Fruit fly (Drosophila melanogaster) whole organism, embryonic: ENCODE measurements around the gene alphaTub84D.

Experiments used
- B-H2 ChIP-seq: fragments of 200-800 bp; sonication (Bioruptor generic); optimal IDR thresholded peaks from 2 replicates; lab custom pipeline; 2018; ENCODE audit warnings: missing biosample characterization, mild to moderate bottlenecking, missing genetic modification characterization
- CG10147 ChIP-seq: fragments of 200-800 bp; sonication (Bioruptor generic); optimal IDR thresholded peaks from 2 replicates; lab custom pipeline; 2019; ENCODE audit warnings: missing biosample characterization, mild to moderate bottlenecking, missing genetic modification characterization, moderate library complexity
- CG10321 ChIP-seq: fragments of 200-800 bp; sonication (Bioruptor generic); IDR thresholded peaks from 2 replicates; pipeline ENCODE4 v1.3.6; 2022; ENCODE audit warnings: missing biosample characterization, missing genetic modification characterization
- CG10543 ChIP-seq: fragments of 200-800 bp; sonication (Bioruptor generic); optimal IDR thresholded peaks from 3 replicates; lab custom pipeline; 2017; ENCODE audit warnings: missing biosample characterization, mild to moderate bottlenecking, missing genetic modification characterization, moderate library complexity
- CG12104 ChIP-seq: fragments of 200-800 bp; sonication (Bioruptor generic); optimal IDR thresholded peaks from 3 replicates; lab custom pipeline; 2016; ENCODE audit warnings: missing biosample characterization, missing genetic modification characterization
- CG13296 ChIP-seq: fragments of 200-800 bp; sonication (Bioruptor generic); optimal IDR thresholded peaks from 3 replicates; lab custom pipeline; 2018; ENCODE audit warnings: missing biosample characterization, mild to moderate bottlenecking, missing genetic modification characterization
- CG13894 ChIP-seq: fragments of 200-800 bp; sonication (Bioruptor generic); optimal IDR thresholded peaks from 3 replicates; lab custom pipeline; 2018; ENCODE audit warnings: missing biosample characterization, mild to moderate bottlenecking, missing genetic modification characterization, moderate library complexity
- CG15514 ChIP-seq: fragments of 200-800 bp; sonication (Bioruptor generic); optimal IDR thresholded peaks from 3 replicates; lab custom pipeline; 2017; ENCODE audit warnings: missing biosample characterization, missing genetic modification characterization, mild to moderate bottlenecking, moderate library complexity, missing genetic modification reagents
- CG16813 ChIP-seq: fragments of 200-800 bp; sonication (Bioruptor generic); IDR thresholded peaks from 3 replicates; pipeline ENCODE4 v1.3.6; 2022; ENCODE audit warnings: missing biosample characterization, missing genetic modification characterization; ENCODE audit not compliant: partially characterized antibody
- CG17568 ChIP-seq: fragments of 200-800 bp; sonication (Bioruptor generic); optimal IDR thresholded peaks from 2 replicates; lab custom pipeline; 2018; ENCODE audit warnings: missing biosample characterization, mild to moderate bottlenecking, missing genetic modification characterization, moderate library complexity
- CG2199 ChIP-seq: fragments of 200-800 bp; sonication (Bioruptor generic); IDR thresholded peaks from 3 replicates; pipeline ENCODE4 v1.3.6; 2022; ENCODE audit warnings: missing biosample characterization, missing genetic modification characterization
- CG2678 ChIP-seq: fragments of 200-800 bp; sonication (Bioruptor generic); optimal IDR thresholded peaks from 3 replicates; lab custom pipeline; 2019; ENCODE audit warnings: missing biosample characterization, mild to moderate bottlenecking, missing genetic modification characterization, moderate library complexity
- CG32532 ChIP-seq: fragments of 200-800 bp; sonication (Bioruptor generic); IDR thresholded peaks from 2 replicates; pipeline ENCODE4 v1.3.6; 2022; ENCODE audit warnings: missing biosample characterization, missing genetic modification characterization
- CG3281 ChIP-seq: fragments of 200-800 bp; sonication (Bioruptor generic); optimal IDR thresholded peaks from 3 replicates; lab custom pipeline; 2017; ENCODE audit warnings: missing biosample characterization, mild to moderate bottlenecking, missing genetic modification characterization
- CG3407 ChIP-seq: fragments of 200-800 bp; sonication (Bioruptor generic); optimal IDR thresholded peaks from 2 replicates; lab custom pipeline; 2018; ENCODE audit warnings: missing biosample characterization, mild to moderate bottlenecking, missing genetic modification characterization
- CG34376 ChIP-seq: fragments of 200-800 bp; sonication (Bioruptor generic); optimal IDR thresholded peaks from 2 replicates; lab custom pipeline; 2018; ENCODE audit warnings: missing biosample characterization, mild to moderate bottlenecking, missing genetic modification characterization
- CG34422 ChIP-seq: fragments of 200-800 bp; sonication (Bioruptor generic); IDR thresholded peaks from 3 replicates; pipeline ENCODE4 v1.3.6; 2022; ENCODE audit warnings: missing biosample characterization, missing genetic modification characterization
- CG3847 ChIP-seq: fragments of 200-800 bp; sonication (Bioruptor generic); IDR thresholded peaks from 2 replicates; pipeline ENCODE4 v1.3.6; 2022; ENCODE audit warnings: missing biosample characterization, missing genetic modification characterization
- CG6813 ChIP-seq: fragments of 200-800 bp; sonication (Bioruptor generic); optimal IDR thresholded peaks from 2 replicates; lab custom pipeline; 2017; ENCODE audit warnings: missing biosample characterization, missing genetic modification characterization, mild to moderate bottlenecking, moderate library complexity, missing genetic modification reagents
- CG7745 ChIP-seq: fragments of 200-800 bp; sonication (Bioruptor generic); optimal IDR thresholded peaks from 2 replicates; lab custom pipeline; 2018; ENCODE audit warnings: missing biosample characterization, mild to moderate bottlenecking, missing genetic modification characterization, moderate library complexity
- CTCF ChIP-seq: fragments of 200-800 bp; sonication (Bioruptor generic); optimal IDR thresholded peaks from 2 replicates; lab custom pipeline; 2017; ENCODE audit warnings: missing biosample characterization, mild to moderate bottlenecking, missing genetic modification characterization, moderate library complexity
- CoRest ChIP-seq: fragments of 200-800 bp; sonication (Bioruptor generic); optimal IDR thresholded peaks from 3 replicates; lab custom pipeline; 2018; ENCODE audit warnings: missing biosample characterization, mild to moderate bottlenecking, missing genetic modification characterization, moderate library complexity
- Fer1 ChIP-seq: fragments of 200-800 bp; sonication (Bioruptor generic); optimal IDR thresholded peaks from 2 replicates; lab custom pipeline; 2017; ENCODE audit warnings: missing biosample characterization, mild to moderate bottlenecking, missing genetic modification characterization
- Hmr ChIP-seq: fragments of 200-800 bp; sonication (Bioruptor generic); optimal IDR thresholded peaks from 3 replicates; lab custom pipeline; 2017; ENCODE audit warnings: mild to moderate bottlenecking, missing biosample characterization, missing genetic modification reagents, missing genetic modification characterization
- Hr39 ChIP-seq: fragments of >200 bp; optimal IDR thresholded peaks from 2 replicates; lab custom pipeline; 2017
- Med ChIP-seq: fragments of 200-800 bp; sonication (Bioruptor generic); peaks from one replicate; lab custom pipeline; 2016; ENCODE audit warnings: missing biosample characterization, missing genetic modification characterization, mild to moderate bottlenecking, inconsistent platforms, moderate library complexity
- Meics ChIP-seq: fragments of 200-800 bp; sonication (Bioruptor generic); optimal IDR thresholded peaks from 2 replicates; lab custom pipeline; 2017; ENCODE audit warnings: missing biosample characterization, mild to moderate bottlenecking, missing genetic modification characterization
- PHDP ChIP-seq: fragments of 200-800 bp; sonication (Bioruptor generic); optimal IDR thresholded peaks from 3 replicates; lab custom pipeline; 2018; ENCODE audit warnings: missing biosample characterization, mild to moderate bottlenecking, missing genetic modification characterization, moderate library complexity
- Ravus ChIP-seq: fragments of 200-800 bp; sonication (Bioruptor generic); IDR thresholded peaks from 2 replicates; pipeline ENCODE4 v1.3.6; 2022; ENCODE audit warnings: missing biosample characterization, missing genetic modification characterization
- Rfx ChIP-seq: fragments of 200-800 bp; sonication (Bioruptor generic); IDR thresholded peaks from 2 replicates; pipeline ENCODE4 v1.3.6; 2022; ENCODE audit warnings: missing biosample characterization, missing genetic modification characterization
- Stat92E ChIP-seq, 3 experiments: fragments of >200 bp in 2 of 3; fragments of 200-800 bp in 1 of 3; sonication (Bioruptor generic) in 1 of 3; optimal IDR thresholded peaks; 2 replicates each; lab custom pipeline; 2017 to 2019; ENCODE audit warnings: missing biosample characterization in 3 of 3, missing genetic modification characterization in 3 of 3, mild to moderate bottlenecking in 1 of 3, moderate library complexity in 1 of 3
- cas ChIP-seq: fragments of 200-800 bp; sonication (Bioruptor generic); IDR thresholded peaks from 2 replicates; pipeline ENCODE4 v1.3.6; 2022; ENCODE audit warnings: missing biosample characterization, missing genetic modification characterization
- chinmo ChIP-seq: fragments of 200-800 bp; sonication (Bioruptor generic); IDR thresholded peaks from 4 replicates; pipeline ENCODE4 v1.3.6; 2022; ENCODE audit warnings: missing biosample characterization, missing genetic modification characterization; ENCODE audit not compliant: partially characterized antibody
- ci ChIP-seq: fragments of 200-800 bp; sonication (Bioruptor generic); IDR thresholded peaks from 3 replicates; pipeline ENCODE4 v1.3.6; 2022; ENCODE audit warnings: missing biosample characterization, missing genetic modification characterization
- crc ChIP-seq: fragments of 200-800 bp; sonication (Bioruptor generic); optimal IDR thresholded peaks from 2 replicates; lab custom pipeline; 2016; ENCODE audit warnings: missing biosample characterization, missing genetic modification characterization
- croc ChIP-seq: fragments of 200-800 bp; sonication (Bioruptor generic); conservative IDR thresholded peaks from 3 replicates; pipeline ENCODE4 v1.3.6; 2022; ENCODE audit warnings: missing biosample characterization, missing genetic modification characterization
- cwo ChIP-seq: fragments of 200-800 bp; sonication (Bioruptor generic); optimal IDR thresholded peaks from 3 replicates; lab custom pipeline; 2017; ENCODE audit warnings: missing biosample characterization, missing genetic modification characterization, mild to moderate bottlenecking, moderate library complexity, missing genetic modification reagents
- emc ChIP-seq: fragments of 200-800 bp; sonication (Bioruptor generic); optimal IDR thresholded peaks from 2 replicates; lab custom pipeline; 2016; ENCODE audit warnings: missing biosample characterization, missing genetic modification characterization
- ewg ChIP-seq: fragments of 200-800 bp; sonication (Bioruptor generic); optimal IDR thresholded peaks from 3 replicates; lab custom pipeline; 2017; ENCODE audit warnings: mild to moderate bottlenecking, missing biosample characterization, missing genetic modification reagents, missing genetic modification characterization
- exex ChIP-seq: fragments of 200-800 bp; sonication (Bioruptor generic); optimal IDR thresholded peaks from 4 replicates; lab custom pipeline; 2018; ENCODE audit warnings: missing biosample characterization, mild to moderate bottlenecking, missing genetic modification characterization, moderate library complexity
- grau ChIP-seq: fragments of 200-800 bp; optimal IDR thresholded peaks from 3 replicates; lab custom pipeline; 2019; ENCODE audit warnings: missing biosample characterization, mild to moderate bottlenecking, missing genetic modification characterization, moderate library complexity
- lab ChIP-seq: fragments of 200-800 bp; sonication (Bioruptor generic); optimal IDR thresholded peaks from 3 replicates; lab custom pipeline; 2017; ENCODE audit warnings: missing biosample characterization, missing genetic modification characterization, mild to moderate bottlenecking, moderate library complexity, missing genetic modification reagents
- mirr ChIP-seq: fragments of 200-800 bp; sonication (Bioruptor generic); optimal IDR thresholded peaks from 3 replicates; lab custom pipeline; 2018; ENCODE audit warnings: missing biosample characterization, mild to moderate bottlenecking, missing genetic modification characterization
- onecut ChIP-seq: fragments of 200-800 bp; sonication (Bioruptor generic); IDR thresholded peaks from 2 replicates; pipeline ENCODE4 v1.3.6; 2022; ENCODE audit warnings: missing biosample characterization, missing genetic modification characterization
- pho ChIP-seq: fragments of 200-800 bp; sonication (Bioruptor generic); optimal IDR thresholded peaks from 2 replicates; lab custom pipeline; 2016; ENCODE audit warnings: missing biosample characterization, missing genetic modification characterization
- scrt ChIP-seq: fragments of 200-800 bp; sonication (Bioruptor generic); optimal IDR thresholded peaks from 2 replicates; lab custom pipeline; 2018; ENCODE audit warnings: missing biosample characterization, mild to moderate bottlenecking, missing genetic modification characterization, moderate library complexity
- seq ChIP-seq: fragments of 200-800 bp; sonication (Bioruptor generic); IDR thresholded peaks from 2 replicates; pipeline ENCODE4 v1.3.6; 2022; ENCODE audit warnings: missing biosample characterization, missing genetic modification characterization
- sug ChIP-seq: fragments of 200-800 bp; optimal IDR thresholded peaks from 2 replicates; lab custom pipeline; 2019; ENCODE audit warnings: missing biosample characterization, mild to moderate bottlenecking, missing genetic modification characterization, moderate library complexity
- tna ChIP-seq: fragments of 200-800 bp; sonication (Bioruptor generic); IDR thresholded peaks from 2 replicates; pipeline ENCODE4 v1.3.6; 2022; ENCODE audit warnings: missing biosample characterization, missing genetic modification characterization; ENCODE audit not compliant: partially characterized antibody
- tx ChIP-seq: fragments of 200-800 bp; sonication (Bioruptor generic); optimal IDR thresholded peaks from 2 replicates; lab custom pipeline; 2016; ENCODE audit warnings: missing biosample characterization, missing genetic modification characterization
- unpg ChIP-seq: fragments of 200-800 bp; sonication (Bioruptor generic); optimal IDR thresholded peaks from 3 replicates; lab custom pipeline; 2018; ENCODE audit warnings: missing biosample characterization, mild to moderate bottlenecking, missing genetic modification characterization, moderate library complexity
- wor ChIP-seq: fragments of 200-800 bp; sonication (Bioruptor generic); IDR thresholded peaks from 2 replicates; pipeline ENCODE4 v1.3.6; 2022; ENCODE audit warnings: missing biosample characterization, missing genetic modification characterization
- z ChIP-seq: fragments of 200-800 bp; sonication (Bioruptor generic); IDR thresholded peaks from 3 replicates; pipeline ENCODE4 v1.3.6; 2022; ENCODE audit warnings: missing biosample characterization, missing genetic modification characterization

alphaTub84D gene

dm6 chr3R:7524160-7524559 lies 6.4 kb upstream of the alphaTub84D start:
- TF ChIP-seq pho: no peak
- 0 out of 3 replicates have a peak, but pooled peaks have one; percentile 39 for TF ChIP-seq ci
- peak; percentile 58 for TF ChIP-seq CG10543 (GFP tag; lab: Kevin White, UChicago)
- no peak for TF ChIP-seq CG10321 (GFP tag; lab: Robert Waterston, UW)
- TF ChIP-seq CG15514: peak; percentile 30
- TF ChIP-seq CG16813: no peak
- TF ChIP-seq chinmo (GFP tag; lab: Robert Waterston, UW): 0 out of 4 replicates have a peak, but pooled peaks have one; percentile 11
- TF ChIP-seq Ravus (GFP tag; lab: Robert Waterston, UW): no peak
- peak; percentile 43 for TF ChIP-seq Fer1
- TF ChIP-seq B-H2 (GFP tag; lab: Kevin White, UChicago): peak; percentile 20
- TF ChIP-seq Med: peak; percentile 58
- no peak for TF ChIP-seq CoRest (tag; lab: Kevin White, UChicago)
- TF ChIP-seq emc (GFP tag; lab: Kevin White, UChicago): no peak
- TF ChIP-seq cwo (GFP tag; lab: Kevin White, UChicago): peak; percentile 4
- peak; percentile 33 for TF ChIP-seq CG2678 (tag; lab: Kevin White, UChicago)
- no peak for TF ChIP-seq cas (GFP tag; lab: Robert Waterston, UW)
- TF ChIP-seq CTCF (GFP tag; lab: Kevin White, UChicago): peak; percentile 9
- TF ChIP-seq CG6813 (GFP tag; lab: Kevin White, UChicago): peak; percentile 40
- peak; percentile 8 for TF ChIP-seq scrt
- peak; percentile 63 for TF ChIP-seq sug
- TF ChIP-seq CG2199 (GFP tag; lab: Robert Waterston, UW): no peak
- peak; percentile 5 for TF ChIP-seq exex
- TF ChIP-seq lab (GFP tag; lab: Kevin White, UChicago): peak; percentile 59
- peak; percentile 66 for TF ChIP-seq CG3281 (GFP tag; lab: Kevin White, UChicago)
- TF ChIP-seq CG13894 (tag; lab: Kevin White, UChicago): peak; percentile 86
- peak; percentile 4 for TF ChIP-seq CG17568 (GFP tag; lab: Kevin White, UChicago)
- no peak for TF ChIP-seq onecut (GFP tag; lab: Robert Waterston, UW)
- TF ChIP-seq Rfx (GFP tag; lab: Robert Waterston, UW): 0 out of 2 replicates have a peak, but pooled peaks have one; percentile 8
- no peak for TF ChIP-seq grau (tag; lab: Kevin White, UChicago)
- peak; percentile 18 for TF ChIP-seq unpg (GFP tag; lab: Kevin White, UChicago)
- TF ChIP-seq Hmr (GFP tag; lab: Kevin White, UChicago): peak; percentile 40
- peak; percentile 33 for TF ChIP-seq PHDP (tag; lab: Kevin White, UChicago)
- no peak for TF ChIP-seq CG7745
- TF ChIP-seq CG10147 (GFP tag; lab: Kevin White, UChicago): peak; percentile 10
- no peak for TF ChIP-seq tna (GFP tag; lab: Robert Waterston, UW)
- TF ChIP-seq CG13296 (GFP tag; lab: Kevin White, UChicago): peak; percentile 48
- peak; percentile 42; the same call in 1 of the 3 replicates for TF ChIP-seq CG34422 (GFP tag; lab: Robert Waterston, UW)
- peak; percentile 37 for TF ChIP-seq mirr (GFP tag; lab: Kevin White, UChicago)
- peak; percentile 35 for TF ChIP-seq CG34376 (GFP tag; lab: Kevin White, UChicago)
- TF ChIP-seq CG3847: no peak

DNA sequence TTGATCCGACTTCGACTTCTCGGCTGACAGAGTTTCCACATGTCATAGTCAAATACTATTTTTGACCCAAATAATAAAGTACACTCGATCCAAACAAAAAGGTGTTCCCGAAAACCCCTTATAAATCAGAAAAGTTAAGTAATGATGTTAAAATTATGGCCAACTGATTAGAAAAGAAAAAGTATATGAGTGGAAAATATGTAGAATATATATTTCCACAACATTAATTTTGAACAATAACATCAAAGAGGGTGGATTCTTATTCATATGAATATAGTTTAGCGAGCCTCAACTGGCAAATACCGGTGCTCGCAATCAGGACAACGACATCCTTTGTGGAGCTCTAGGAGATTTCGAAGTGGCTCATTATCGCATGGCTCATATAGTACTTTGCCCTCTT lies 1.9 kb upstream of the alphaTub84D start, which contains the start of gene alpha-Est6:
TSS of gene alpha-Est6 (minus strand) at position 101 of the 400 bp plus-strand sequence.
- TF ChIP-seq Stat92E (GFP tag; optimal IDR thresholded peaks at IDR 0.05; lab: Kevin White, UChicago): no peak
- TF ChIP-seq ewg (GFP tag; lab: Kevin White, UChicago): no peak
- TF ChIP-seq CG32532 (GFP tag; lab: Robert Waterston, UW): no peak
- no peak for TF ChIP-seq croc (GFP tag; lab: Robert Waterston, UW)
- TF ChIP-seq seq: no peak
- no peak for TF ChIP-seq Fer1
- no peak for TF ChIP-seq CG3407
- no peak for TF ChIP-seq wor (GFP tag; lab: Robert Waterston, UW)
- TF ChIP-seq z (GFP tag; lab: Robert Waterston, UW): no peak
- TF ChIP-seq tx (GFP tag; lab: Kevin White, UChicago): no peak
- TF ChIP-seq Hr39 (lab: Kevin White, UChicago): no peak
- TF ChIP-seq CG12104 (GFP tag; lab: Kevin White, UChicago): no peak
- TF ChIP-seq Meics (GFP tag; lab: Kevin White, UChicago): no peak
- no peak for TF ChIP-seq crc (GFP tag; lab: Kevin White, UChicago)
